Worm (Caenorhabditis elegans) whole organism, L1 larva: ENCODE results near the gene C39B5.2.

Experiments
- dsc-1 ChIP-seq: sonication (generic microtip); optimal IDR thresholded peaks from 2 replicates; lab custom pipeline; 2016; ENCODE audit warnings: mild to moderate bottlenecking, missing genetic modification characterization, missing compliant biosample characterization
- elt-2 ChIP-seq: sonication (generic microtip); optimal IDR thresholded peaks from 2 replicates; lab custom pipeline; 2016; ENCODE audit warnings: missing genetic modification characterization, mild to moderate bottlenecking, inconsistent platforms, missing compliant biosample characterization, missing genetic modification reagents
- fos-1 ChIP-seq: fragments of 150-350 bp; optimal IDR thresholded peaks from 2 replicates; lab custom pipeline; 2014; ENCODE audit warnings: missing biosample characterization, missing genetic modification characterization
- lin-35 ChIP-seq, 2 experiments: fragments of 150-350 bp; optimal IDR thresholded peaks; 2 replicates each; lab custom pipeline; 2014; ENCODE audit warnings: missing biosample characterization in 2 of 2, missing genetic modification characterization in 2 of 2, missing genetic modification reagents in 2 of 2
- nhr-12 ChIP-seq: sonication (generic microtip); optimal IDR thresholded peaks from 2 replicates; lab custom pipeline; 2017; ENCODE audit warnings: missing biosample characterization, missing genetic modification characterization
- nhr-28 ChIP-seq: fragments of 150-350 bp; optimal IDR thresholded peaks from 2 replicates; lab custom pipeline; 2014; ENCODE audit warnings: missing biosample characterization, missing genetic modification characterization
- tbx-2 ChIP-seq: sonication (generic microtip); optimal IDR thresholded peaks from 2 replicates; lab custom pipeline; 2016; ENCODE audit warnings: missing genetic modification characterization, missing compliant biosample characterization
- ztf-4 ChIP-seq: fragments of 150-350 bp; optimal IDR thresholded peaks from 2 replicates; lab custom pipeline; 2014; ENCODE audit warnings: missing biosample characterization, missing genetic modification characterization

- no peak for TF ChIP-seq fos-1 (tag; lab: Kevin White, UChicago)
- TF ChIP-seq nhr-28, result no peak
- no peak for TF ChIP-seq tbx-2 (tag; lab: Kevin White, UChicago)
- TF ChIP-seq lin-35 (GFP tag; optimal IDR thresholded peaks at IDR 0.05; lab: Kevin White, UChicago), result no peak
- TF ChIP-seq elt-2 (tag; lab: Kevin White, UChicago), result peak; percentile 40
- TF ChIP-seq nhr-12, result no peak
- no peak for TF ChIP-seq dsc-1
- TF ChIP-seq ztf-4 (tag; lab: Kevin White, UChicago), result no peak
Observed at ce11 chrIII:2211120-2211519, 23.6 kb upstream of the C39B5.2 start, which contains the start of gene C39B5.14.
